Worm (Caenorhabditis elegans) whole organism, L3 larva: ENCODE results near the gene Y37E11AL.12.

Source experiments
- aly-2 ChIP-seq: fragments of 150-350 bp; optimal IDR thresholded peaks from 2 replicates; lab custom pipeline; 2014; ENCODE audit warnings: missing biosample characterization, missing genetic modification characterization
- ama-1 ChIP-seq: fragments of 150-350 bp; optimal IDR thresholded peaks from 2 replicates; lab custom pipeline; 2018
- ceh-82 ChIP-seq: fragments of 150-350 bp; optimal IDR thresholded peaks from 2 replicates; lab custom pipeline; 2014; ENCODE audit warnings: missing biosample characterization, missing genetic modification characterization
- daf-12 ChIP-seq: fragments of 150-350 bp; optimal IDR thresholded peaks from 2 replicates; lab custom pipeline; 2014; ENCODE audit warnings: missing biosample characterization, missing genetic modification reagents, missing genetic modification characterization
- elt-3 ChIP-seq, 3 experiments: fragments of 150-350 bp in 1 of 3; sonication (generic microtip) in 2 of 3; optimal IDR thresholded peaks; 2 replicates in 2 of 3; 4 replicates in 1 of 3; lab custom pipeline; 2014 to 2017; ENCODE audit warnings: missing biosample characterization in 3 of 3, missing genetic modification characterization in 3 of 3
- jun-1 ChIP-seq: fragments of 150-350 bp; optimal IDR thresholded peaks from 2 replicates; lab custom pipeline; 2014; ENCODE audit warnings: missing biosample characterization, missing genetic modification reagents, missing genetic modification characterization
- mml-1 ChIP-seq: fragments of 150-350 bp; sonication (generic microtip); optimal IDR thresholded peaks from 3 replicates; lab custom pipeline; 2014; ENCODE audit warnings: missing biosample characterization, missing genetic modification characterization
- snpc-4 ChIP-seq: fragments of 150-350 bp; optimal IDR thresholded peaks from 2 replicates; lab custom pipeline; 2014; ENCODE audit warnings: missing biosample characterization, missing genetic modification characterization
- tbx-2 ChIP-seq: sonication (generic microtip); optimal IDR thresholded peaks from 2 replicates; lab custom pipeline; 2016; ENCODE audit warnings: mild to moderate bottlenecking, missing genetic modification characterization, missing compliant biosample characterization
- unc-62 ChIP-seq: fragments of 150-350 bp; sonication (generic microtip); optimal IDR thresholded peaks from 4 replicates; lab custom pipeline; 2014; ENCODE audit warnings: missing biosample characterization, missing genetic modification reagents, missing genetic modification characterization
- ztf-11 ChIP-seq: fragments of 150-350 bp; optimal IDR thresholded peaks from 2 replicates; lab custom pipeline; 2014; ENCODE audit warnings: missing biosample characterization, missing genetic modification characterization

- TF ChIP-seq snpc-4 (tag; lab: Kevin White, UChicago), result no peak
- no peak for TF ChIP-seq ztf-11 (tag; lab: Kevin White, UChicago)
- TF ChIP-seq elt-3 (tag; optimal IDR thresholded peaks at IDR 0.05; lab: Kevin White, UChicago), result no peak
- TF ChIP-seq mml-1 (tag; lab: Kevin White, UChicago), result no peak
- no peak for TF ChIP-seq unc-62
- TF ChIP-seq daf-12 (tag; lab: Kevin White, UChicago), result no peak
- TF ChIP-seq ceh-82 (tag; lab: Kevin White, UChicago), result no peak
- no peak for TF ChIP-seq jun-1 (tag; lab: Kevin White, UChicago)
- no peak for TF ChIP-seq aly-2 (tag; lab: Kevin White, UChicago)
- TF ChIP-seq ama-1 (lab: Kevin White, UChicago), result no peak
- TF ChIP-seq tbx-2 (tag; lab: Kevin White, UChicago), result no peak
Observed at ce11 chrIV:3725361-3725760, 23.6 kb upstream of the Y37E11AL.12 start, which contains the start of gene Y37E11AM.2.
